Worm (Caenorhabditis elegans): ENCODE measurements around the gene C49C8.3.
A peak's percentile ranks its signal among the peaks of the same experiment; 100 is the strongest.

The C49C8.3 gene

ce11 chrIV:8665778-8666177 is 21.2 kb downstream of the C49C8.3 start:
- no peak for TF ChIP-seq med-1 (GFP tag; optimal IDR thresholded peaks at IDR 0.05; ENCODE audit: insufficient read depth)
- no peak for TF ChIP-seq T22C8.4 (GFP tag; IDR thresholded peaks at IDR 0.05)
- TF ChIP-seq ref-1 (GFP tag; conservative IDR thresholded peaks at IDR 0.05): no peak
- no peak for TF ChIP-seq flt-1 (GFP tag; IDR thresholded peaks at IDR 0.05)
- no peak for TF ChIP-seq ztf-29 (GFP tag; IDR thresholded peaks at IDR 0.05)

- TF ChIP-seq med-1 (GFP tag; optimal IDR thresholded peaks at IDR 0.05; ENCODE audit: insufficient read depth) (no peak), ref-1 (GFP tag; conservative IDR thresholded peaks at IDR 0.05) (no peak), ztf-29 (GFP tag; IDR thresholded peaks at IDR 0.05) (no peak), klf-2 (GFP tag; conservative IDR thresholded peaks at IDR 0.05) (no peak), T22C8.4 (GFP tag; IDR thresholded peaks at IDR 0.05) (no peak), ztf-23 (GFP tag; IDR thresholded peaks at IDR 0.05) (no peak), tab-1 (GFP tag; IDR thresholded peaks at IDR 0.05) (no peak), flt-1 (GFP tag; IDR thresholded peaks at IDR 0.05) (no peak), cog-1 (tag; optimal IDR thresholded peaks at IDR 0.05) (no peak)
Observed at ce11 chrIV:8668635-8669034, 24.1 kb downstream of the C49C8.3 start, which contains the start of gene cdh-5. TSS of gene cdh-5 (plus strand) at chrIV:8668935.

- TF ChIP-seq T22C8.4 (GFP tag; IDR thresholded peaks at IDR 0.05) (no peak), ztf-23 (GFP tag; IDR thresholded peaks at IDR 0.05) (no peak), ref-1 (GFP tag; conservative IDR thresholded peaks at IDR 0.05) (no peak), cog-1 (tag; optimal IDR thresholded peaks at IDR 0.05) (no peak), med-1 (GFP tag; optimal IDR thresholded peaks at IDR 0.05; ENCODE audit: insufficient read depth) (no peak), flt-1 (GFP tag; IDR thresholded peaks at IDR 0.05) (no peak)
Observed at ce11 chrIV:8673733-8674375, 29.3 kb downstream of the C49C8.3 start.

- TF ChIP-seq cog-1 (tag; optimal IDR thresholded peaks at IDR 0.05) (no peak), med-1 (GFP tag; optimal IDR thresholded peaks at IDR 0.05; ENCODE audit: insufficient read depth) (no peak), ref-1 (GFP tag; conservative IDR thresholded peaks at IDR 0.05) (no peak), tab-1 (GFP tag; IDR thresholded peaks at IDR 0.05) (no peak), T22C8.4 (GFP tag; IDR thresholded peaks at IDR 0.05) (no peak), ztf-23 (GFP tag; IDR thresholded peaks at IDR 0.05) (no peak), flt-1 (GFP tag; IDR thresholded peaks at IDR 0.05) (no peak), ztf-29 (GFP tag; IDR thresholded peaks at IDR 0.05) (no peak), klf-2 (GFP tag; conservative IDR thresholded peaks at IDR 0.05) (no peak)
Observed at ce11 chrIV:8677303-8677702, 32.8 kb downstream of the C49C8.3 start, which contains the start of gene F08B4.8. TSS of gene F08B4.8 (plus strand) at chrIV:8677603.

ce11 chrIV:8679225-8679624 is 34.7 kb downstream of the C49C8.3 start, which contains the start of gene nlp-60:
TSS of gene nlp-60 (minus strand) at chrIV:8679325.
- TF ChIP-seq flt-1 (GFP tag; IDR thresholded peaks at IDR 0.05) (no peak), klf-2 (GFP tag; conservative IDR thresholded peaks at IDR 0.05) (no peak), T22C8.4 (GFP tag; IDR thresholded peaks at IDR 0.05) (no peak)

ce11 chrIV:8686510-8686909 is 42.0 kb downstream of the C49C8.3 start, which contains the start of gene pole-2:
TSS of gene pole-2 (minus strand) at chrIV:8686610.
- no peak for TF ChIP-seq ref-1 (GFP tag; conservative IDR thresholded peaks at IDR 0.05)
- TF ChIP-seq tab-1 (GFP tag; IDR thresholded peaks at IDR 0.05): no peak
- TF ChIP-seq cog-1 (tag; optimal IDR thresholded peaks at IDR 0.05): no peak
- no peak for TF ChIP-seq med-1 (GFP tag; optimal IDR thresholded peaks at IDR 0.05; ENCODE audit: insufficient read depth)
- no peak for TF ChIP-seq klf-2 (GFP tag; conservative IDR thresholded peaks at IDR 0.05)
- TF ChIP-seq flt-1 (GFP tag; IDR thresholded peaks at IDR 0.05): no peak

ce11 chrIV:8686966-8687365 is 42.4 kb downstream of the C49C8.3 start:
- TF ChIP-seq ztf-29 (GFP tag; IDR thresholded peaks at IDR 0.05) (no peak), klf-2 (GFP tag; conservative IDR thresholded peaks at IDR 0.05) (no peak), ref-1 (GFP tag; conservative IDR thresholded peaks at IDR 0.05) (no peak), ztf-23 (GFP tag; IDR thresholded peaks at IDR 0.05) (no peak), cog-1 (tag; optimal IDR thresholded peaks at IDR 0.05) (no peak), flt-1 (GFP tag; IDR thresholded peaks at IDR 0.05) (no peak), med-1 (GFP tag; optimal IDR thresholded peaks at IDR 0.05; ENCODE audit: insufficient read depth) (no peak), tab-1 (GFP tag; IDR thresholded peaks at IDR 0.05) (no peak), T22C8.4 (GFP tag; IDR thresholded peaks at IDR 0.05) (no peak)

- TF ChIP-seq T22C8.4 (GFP tag; IDR thresholded peaks at IDR 0.05) (peak; percentile 70; the same call in 1 of the 2 replicates), flt-1 (GFP tag; IDR thresholded peaks at IDR 0.05) (no peak), cog-1 (tag; optimal IDR thresholded peaks at IDR 0.05) (peak; percentile 37)
Observed at ce11 chrIV:8687605-8688191, 43.2 kb downstream of the C49C8.3 start, which contains the start of gene snrp-3. TSS of gene snrp-3 (minus strand) at chrIV:8687810.

ce11 chrIV:8691486-8691885 is 47.0 kb downstream of the C49C8.3 start, which contains the start of the genes hst-1 and ints-6:
TSS of gene hst-1 (minus strand) at chrIV:8691513.
TSS of gene ints-6 (plus strand) at chrIV:8691745.
- TF ChIP-seq med-1 (GFP tag; optimal IDR thresholded peaks at IDR 0.05; ENCODE audit: insufficient read depth): no peak
- no peak for TF ChIP-seq ztf-23 (GFP tag; IDR thresholded peaks at IDR 0.05)
- no peak for TF ChIP-seq klf-2 (GFP tag; conservative IDR thresholded peaks at IDR 0.05)
- no peak for TF ChIP-seq flt-1 (GFP tag; IDR thresholded peaks at IDR 0.05)
- TF ChIP-seq T22C8.4 (GFP tag; IDR thresholded peaks at IDR 0.05): no peak
- TF ChIP-seq cog-1 (tag; optimal IDR thresholded peaks at IDR 0.05): no peak
- TF ChIP-seq ref-1 (GFP tag; conservative IDR thresholded peaks at IDR 0.05): no peak
- TF ChIP-seq tab-1 (GFP tag; IDR thresholded peaks at IDR 0.05): no peak
- TF ChIP-seq ztf-29 (GFP tag; IDR thresholded peaks at IDR 0.05): no peak
